Worm (Caenorhabditis elegans) whole organism, L4/young adult: ENCODE results near the gene B0034.5.

Experiments
- W03F9.2 ChIP-seq: fragments of 150-350 bp; optimal IDR thresholded peaks from 2 replicates; lab custom pipeline; 2014; ENCODE audit warnings: missing biosample characterization, missing genetic modification characterization
- dao-5 ChIP-seq: sonication (generic microtip); optimal IDR thresholded peaks from 2 replicates; lab custom pipeline; 2016; ENCODE audit warnings: missing genotype, missing genetic modification characterization, moderate library complexity, missing compliant biosample characterization
- him-1 ChIP-seq: sonication (generic microtip); optimal IDR thresholded peaks from 2 replicates; lab custom pipeline; 2016; ENCODE audit warnings: missing genotype, missing genetic modification reagents, missing genetic modification characterization, missing compliant biosample characterization

DNA sequence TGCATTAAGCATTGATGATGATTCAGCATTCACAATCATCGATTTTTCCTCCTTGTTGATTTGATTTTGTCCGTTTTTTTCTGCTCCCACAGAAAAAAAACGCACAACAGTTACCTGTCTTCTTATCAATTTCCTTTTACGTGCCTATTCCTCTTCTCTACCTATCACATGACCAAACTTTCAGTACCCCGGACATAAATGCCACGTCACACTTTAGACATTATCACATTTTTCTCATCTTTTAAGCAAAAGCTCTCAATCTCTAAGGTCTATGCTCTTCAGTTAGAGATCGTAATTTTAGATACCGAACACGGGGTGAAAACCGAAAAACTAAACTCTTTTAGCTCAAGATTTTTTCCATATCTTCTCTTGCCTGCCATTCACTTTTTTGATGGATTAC, 38.8 kb downstream of the B0034.5 start:
- no peak for TF ChIP-seq W03F9.2 (tag; lab: Kevin White, UChicago)
- no peak for TF ChIP-seq dao-5 (tag; lab: Kevin White, UChicago)
- no peak for TF ChIP-seq him-1 (tag; lab: Kevin White, UChicago)
